Worm (Caenorhabditis elegans) whole organism, mixed stage, embryonic: ENCODE results near the gene tsp-1.

Experiments used
- blmp-1 ChIP-seq: fragments of 150-350 bp; optimal IDR thresholded peaks from 2 replicates; lab custom pipeline; 2014; ENCODE audit warnings: missing biosample characterization, missing genetic modification characterization
- ces-1 ChIP-seq: fragments of 150-350 bp; optimal IDR thresholded peaks from 2 replicates; lab custom pipeline; 2014; ENCODE audit warnings: missing biosample characterization, missing genetic modification reagents, missing genetic modification characterization
- elt-1 ChIP-seq: sonication (generic microtip); optimal IDR thresholded peaks from 2 replicates; lab custom pipeline; 2017; ENCODE audit warnings: missing genetic modification characterization, mild to moderate bottlenecking, missing compliant biosample characterization, antibody characterized with exemption, moderate library complexity, borderline replicate concordance; ENCODE audit not compliant: insufficient read depth
- nhr-2 ChIP-seq: fragments of 150-350 bp; optimal IDR thresholded peaks from 2 replicates; lab custom pipeline; 2014; ENCODE audit warnings: missing biosample characterization, missing genetic modification characterization
- nhr-237 ChIP-seq: fragments of 150-350 bp; optimal IDR thresholded peaks from 2 replicates; lab custom pipeline; 2014; ENCODE audit warnings: missing biosample characterization, missing genetic modification characterization
- nhr-76 ChIP-seq: sonication (generic microtip); optimal IDR thresholded peaks from 2 replicates; lab custom pipeline; 2017; ENCODE audit warnings: missing biosample characterization, missing genetic modification characterization
- pha-4 ChIP-seq: fragments of 150-350 bp; optimal IDR thresholded peaks from 2 replicates; lab custom pipeline; 2018; ENCODE audit warnings: missing biosample characterization, missing genetic modification reagents, missing genetic modification characterization
- unc-62 ChIP-seq: fragments of 150-350 bp; optimal IDR thresholded peaks from 2 replicates; lab custom pipeline; 2014; ENCODE audit warnings: missing biosample characterization, missing genetic modification reagents, missing genetic modification characterization

- TF ChIP-seq elt-1 (tag; lab: Kevin White, UChicago), result no peak
- no peak for TF ChIP-seq nhr-76
- no peak for TF ChIP-seq pha-4 (tag; lab: Kevin White, UChicago)
- TF ChIP-seq ces-1 (GFP tag; lab: Kevin White, UChicago), result no peak
- TF ChIP-seq nhr-2, result no peak
- no peak for TF ChIP-seq blmp-1 (tag; lab: Kevin White, UChicago)
- TF ChIP-seq unc-62 (GFP tag; lab: Kevin White, UChicago), result no peak
- no peak for TF ChIP-seq nhr-237 (tag; lab: Kevin White, UChicago)
These were observed 47.5 kb downstream of the tsp-1 start, which contains the start of gene C50C3.1 for ce11 chrIII:8191695-8192094.
